Worm (Caenorhabditis elegans) whole organism, late embryonic: ENCODE results near the gene slc-25A10.

Source experiments
- dmd-4 ChIP-seq: sonication (generic microtip); optimal IDR thresholded peaks from 2 replicates; lab custom pipeline; 2016; ENCODE audit warnings: borderline replicate concordance, missing genetic modification characterization, missing compliant biosample characterization
- elt-4 ChIP-seq: sonication (generic microtip); optimal IDR thresholded peaks from 2 replicates; lab custom pipeline; 2016; ENCODE audit warnings: missing genetic modification characterization, missing compliant biosample characterization
- fax-1 ChIP-seq: sonication (generic microtip); optimal IDR thresholded peaks from 2 replicates; lab custom pipeline; 2016; ENCODE audit warnings: missing genotype, missing genetic modification characterization, missing compliant biosample characterization
- fkh-10 ChIP-seq: fragments of 150-350 bp; optimal IDR thresholded peaks from 2 replicates; lab custom pipeline; 2014; ENCODE audit warnings: missing biosample characterization, missing genetic modification reagents, missing genetic modification characterization
- hlh-30 ChIP-seq: sonication (generic microtip); optimal IDR thresholded peaks from 2 replicates; lab custom pipeline; 2017; ENCODE audit warnings: antibody characterized with exemption, missing genetic modification characterization, missing compliant biosample characterization; ENCODE audit not compliant: insufficient read depth
- hlh-6 ChIP-seq: sonication (generic microtip); optimal IDR thresholded peaks from 2 replicates; lab custom pipeline; 2016; ENCODE audit warnings: missing genotype, missing genetic modification characterization, missing compliant biosample characterization
- madf-2 ChIP-seq: sonication (generic microtip); optimal IDR thresholded peaks from 2 replicates; lab custom pipeline; 2017; ENCODE audit warnings: missing genetic modification characterization, missing compliant biosample characterization
- nfya-1 ChIP-seq: sonication (generic microtip); optimal IDR thresholded peaks from 2 replicates; lab custom pipeline; 2017; ENCODE audit warnings: missing genetic modification characterization, mild to moderate bottlenecking, missing compliant biosample characterization, antibody characterized with exemption, moderate library complexity
- nhr-232 ChIP-seq: sonication (generic microtip); optimal IDR thresholded peaks from 2 replicates; lab custom pipeline; 2016; ENCODE audit warnings: missing genetic modification characterization, missing compliant biosample characterization
- pha-2 ChIP-seq: sonication (generic microtip); optimal IDR thresholded peaks from 2 replicates; lab custom pipeline; 2017; ENCODE audit warnings: mild to moderate bottlenecking, missing genetic modification characterization, missing compliant biosample characterization
- pha-4 ChIP-seq: fragments of 150-350 bp; optimal IDR thresholded peaks from 2 replicates; lab custom pipeline; 2018; ENCODE audit warnings: missing biosample characterization, missing genetic modification reagents, missing genetic modification characterization
- tbx-2 ChIP-seq: sonication (generic microtip); optimal IDR thresholded peaks from 2 replicates; lab custom pipeline; 2016; ENCODE audit warnings: missing genetic modification characterization, missing compliant biosample characterization
- unc-42 ChIP-seq: sonication (generic microtip); optimal IDR thresholded peaks from 2 replicates; lab custom pipeline; 2016; ENCODE audit warnings: missing genotype, missing genetic modification characterization, missing compliant biosample characterization

DNA sequence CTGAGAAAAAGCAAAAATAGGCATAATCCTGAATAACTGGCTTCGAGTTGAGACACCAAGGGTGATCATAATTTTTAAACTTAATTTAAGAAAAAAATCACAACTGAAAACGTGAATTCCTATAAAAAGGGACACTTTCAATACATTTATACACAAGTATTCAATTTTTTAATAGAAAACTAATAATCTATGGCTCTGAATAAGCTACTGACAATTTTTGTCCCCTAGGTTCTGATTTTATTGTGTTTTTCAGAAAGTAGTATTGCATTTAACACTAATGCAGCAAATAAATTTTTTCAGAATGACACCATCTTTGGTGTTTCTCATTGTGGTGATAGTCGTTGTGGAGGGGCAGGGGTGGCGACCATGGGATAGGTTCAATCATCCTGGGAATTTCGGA, 12.2 kb downstream of the slc-25A10 start, which contains the start of gene nas-11:
- TF ChIP-seq pha-2 (tag; lab: Kevin White, UChicago) = no peak
- TF ChIP-seq fax-1 (tag; lab: Kevin White, UChicago) = no peak
- TF ChIP-seq elt-4 = no peak
- TF ChIP-seq dmd-4 (tag; lab: Kevin White, UChicago) = no peak
- TF ChIP-seq nhr-232 (tag; lab: Kevin White, UChicago) = no peak
- TF ChIP-seq fkh-10 = no peak
- no peak for TF ChIP-seq pha-4 (tag; lab: Kevin White, UChicago)
- no peak for TF ChIP-seq tbx-2
- TF ChIP-seq unc-42 (tag; lab: Kevin White, UChicago) = no peak
- TF ChIP-seq hlh-30 = no peak
- TF ChIP-seq madf-2 = no peak
- no peak for TF ChIP-seq nfya-1
- no peak for TF ChIP-seq hlh-6 (tag; lab: Kevin White, UChicago)
